Fruit fly (Drosophila melanogaster): ENCODE results near the gene CG6154.

CG6154 gene

DNA sequence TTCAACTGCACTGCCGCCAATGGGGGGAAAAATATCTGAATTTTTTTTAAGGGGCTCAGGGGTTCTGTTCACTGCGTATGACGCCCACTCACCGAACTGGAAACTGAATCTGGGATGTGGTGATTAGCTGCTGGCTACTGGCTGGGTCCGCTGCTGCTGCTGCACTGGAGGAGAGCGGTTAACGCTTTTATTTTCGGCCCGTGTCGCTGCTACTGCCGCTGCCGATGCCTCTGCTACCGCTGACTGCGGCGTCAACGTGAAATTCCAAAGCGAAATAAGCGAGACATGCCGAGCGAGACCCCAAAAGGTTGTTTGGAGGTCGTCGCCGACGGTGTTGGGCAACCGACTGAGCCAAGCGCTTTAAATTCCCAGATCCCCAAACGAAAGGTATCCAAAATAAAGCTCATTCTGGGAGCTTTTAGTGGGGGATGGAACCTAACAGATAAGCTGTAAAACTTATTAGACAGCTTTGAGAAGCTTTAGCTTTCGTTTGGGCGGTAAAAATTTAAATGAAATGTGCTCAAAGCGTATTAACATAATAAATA, 1.1 kb upstream of the CG6154 start, which contains the start of gene Ald1 (continued):
- TF ChIP-seq Eip74EF (GFP tag; optimal IDR thresholded peaks at IDR 0.05): peak in 1 of 2 experiments; percentile 72
- peak in 1 of 2 experiments; percentile 25 for TF ChIP-seq Hr51 (GFP tag; optimal IDR thresholded peaks at IDR 0.05)
- no peak for TF ChIP-seq ind (GFP tag; optimal IDR thresholded peaks at IDR 0.05)
- no peak for TF ChIP-seq CG8765 (GFP tag; IDR thresholded peaks at IDR 0.05)
- no peak for TF ChIP-seq wdn (GFP tag; IDR thresholded peaks at IDR 0.05)
- no peak for TF ChIP-seq CG15479 (GFP tag; optimal IDR thresholded peaks at IDR 0.05)
- TF ChIP-seq lbe (GFP tag; optimal IDR thresholded peaks at IDR 0.05): no peak
- TF ChIP-seq CG6791 (GFP tag; IDR thresholded peaks at IDR 0.05; ENCODE audit: partially characterized antibody): 0 out of 3 replicates have a peak, but pooled peaks have one; percentile 20
- peak; percentile 23; the same call in 1 of the 2 replicates for TF ChIP-seq Rfx (GFP tag; IDR thresholded peaks at IDR 0.05)
- TF ChIP-seq NFAT (GFP tag; IDR thresholded peaks at IDR 0.05): peak; percentile 30; the same call in 1 of the 2 replicates
- TF ChIP-seq aop (GFP tag; IDR thresholded peaks at IDR 0.05): no peak
- no peak for TF ChIP-seq fd3F (GFP tag; optimal IDR thresholded peaks at IDR 0.05)
- TF ChIP-seq tin (GFP tag; optimal IDR thresholded peaks at IDR 0.05): no peak
- no peak for TF ChIP-seq CG10979 (tag; optimal IDR thresholded peaks at IDR 0.05)
- no peak for TF ChIP-seq dan (GFP tag; IDR thresholded peaks at IDR 0.05)
- TF ChIP-seq zf30C (GFP tag; optimal IDR thresholded peaks at IDR 0.05): no peak
- peak; percentile 41; the same call in 1 of the 2 replicates for TF ChIP-seq CG9932 (GFP tag; IDR thresholded peaks at IDR 0.05)
- TF ChIP-seq run (tag; optimal IDR thresholded peaks at IDR 0.05): no peak
- no peak for TF ChIP-seq ro (GFP tag; IDR thresholded peaks at IDR 0.05)
- TF ChIP-seq odd (GFP tag; optimal IDR thresholded peaks at IDR 0.05): peak; percentile 42
- peak; percentile 19 for TF ChIP-seq CG13296 (GFP tag; optimal IDR thresholded peaks at IDR 0.05)
- peak; percentile 97 for TF ChIP-seq chinmo (GFP tag; IDR thresholded peaks at IDR 0.05; ENCODE audit: partially characterized antibody)
- TF ChIP-seq tio (GFP tag; optimal IDR thresholded peaks at IDR 0.05): no peak
- TF ChIP-seq Hmr (GFP tag; optimal IDR thresholded peaks at IDR 0.05): peak; percentile 74
- TF ChIP-seq Taf1 (GFP tag; IDR thresholded peaks at IDR 0.05): no peak
- peak; percentile 41 for TF ChIP-seq CG15514 (GFP tag; optimal IDR thresholded peaks at IDR 0.05)
- TF ChIP-seq Oaz (GFP tag; IDR thresholded peaks at IDR 0.05): no peak
- TF ChIP-seq CG34224 (GFP tag; IDR thresholded peaks at IDR 0.05; ENCODE audit: partially characterized antibody): peak; percentile 38; the same call in 1 of the 3 replicates
- TF ChIP-seq oc (tag; optimal IDR thresholded peaks at IDR 0.05): no peak
- TF ChIP-seq MBD-R2 (GFP tag; IDR thresholded peaks at IDR 0.05): no peak
- TF ChIP-seq CG13123 (GFP tag; optimal IDR thresholded peaks at IDR 0.05): no peak
- TF ChIP-seq sob (GFP tag; IDR thresholded peaks at IDR 0.05): no peak
- TF ChIP-seq CG6813 (GFP tag; optimal IDR thresholded peaks at IDR 0.05): no peak
- TF ChIP-seq CG2120 (GFP tag; optimal IDR thresholded peaks at IDR 0.05): peak; percentile 15
- TF ChIP-seq maf-S (GFP tag; optimal IDR thresholded peaks at IDR 0.05): no peak
- peak; percentile 61 for TF ChIP-seq Lhr (GFP tag; optimal IDR thresholded peaks at IDR 0.05)
- TF ChIP-seq CG6854 (GFP tag; optimal IDR thresholded peaks at IDR 0.05): no peak
- peak; percentile 49; the same call in 1 of the 2 replicates for TF ChIP-seq bbx (GFP tag; IDR thresholded peaks at IDR 0.05; ENCODE audit: partially characterized antibody)
- TF ChIP-seq Abd-B (GFP tag; optimal IDR thresholded peaks at IDR 0.05): no peak
- TF ChIP-seq pan (optimal IDR thresholded peaks at IDR 0.05): no peak
- peak in 1 of 2 experiments; percentile 33 for TF ChIP-seq pan (GFP tag; optimal IDR thresholded peaks at IDR 0.05 in 1 of 2, IDR thresholded peaks at IDR 0.05 in 1 of 2)
- peak; percentile 45; the same call in 1 of the 2 replicates for TF ChIP-seq Bgb (GFP tag; IDR thresholded peaks at IDR 0.05; ENCODE audit: partially characterized antibody)
- no peak for TF ChIP-seq Ssrp (tag; optimal IDR thresholded peaks at IDR 0.05)
- peak; percentile 99 for TF ChIP-seq Adf1 (GFP tag; IDR thresholded peaks at IDR 0.05)
- TF ChIP-seq CG10321 (GFP tag; IDR thresholded peaks at IDR 0.05): no peak
- TF ChIP-seq gro (GFP tag; optimal IDR thresholded peaks at IDR 0.05): peak; percentile 4
- peak; percentile 61 for TF ChIP-seq hkb (optimal IDR thresholded peaks at IDR 0.05)
- peak; percentile 16; the same call in 1 of the 2 replicates for TF ChIP-seq hkb (GFP tag; IDR thresholded peaks at IDR 0.05)
- no peak for TF ChIP-seq PHDP (tag; optimal IDR thresholded peaks at IDR 0.05)
- TF ChIP-seq NK7.1 (GFP tag; optimal IDR thresholded peaks at IDR 0.05): no peak

Measured in whole organism, embryonic.